Worm (Caenorhabditis elegans): Measurements from ENCODE around the gene kcnl-1.

kcnl-1 gene

DNA sequence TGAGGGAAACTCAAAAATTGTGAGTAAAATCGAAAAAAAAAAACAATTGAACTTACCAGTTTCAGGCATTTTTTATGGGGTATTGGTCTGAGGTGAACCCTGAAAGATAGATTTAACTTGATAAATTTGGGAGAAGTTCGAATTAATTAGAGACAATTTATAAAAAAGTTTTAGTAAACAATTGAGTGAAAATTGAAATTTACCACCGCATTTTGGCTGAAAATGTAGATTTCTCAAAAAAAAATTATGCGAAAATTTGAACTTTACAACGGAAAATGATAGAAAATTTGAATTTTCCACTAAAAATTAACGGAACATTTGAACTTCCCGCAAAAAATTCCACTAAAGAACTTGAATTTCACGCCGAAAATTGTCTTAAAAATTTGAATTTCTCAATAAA is 19.1 kb upstream of the kcnl-1 start, which contains the start of gene Y43F8B.1:
Gene Y43F8B.1 (minus strand): TSS at position 101 of the 400 bp plus-strand sequence.
- TF ChIP-seq F23B12.7 (tag; optimal IDR thresholded peaks at IDR 0.05; ENCODE audit: insufficient read depth) = no peak
- no peak for TF ChIP-seq lsy-27 (tag; optimal IDR thresholded peaks at IDR 0.05; ENCODE audit: borderline replicate concordance, insufficient read depth)
- no peak for TF ChIP-seq nhr-27 (tag; optimal IDR thresholded peaks at IDR 0.05)
- no peak for TF ChIP-seq die-1 (tag; optimal IDR thresholded peaks at IDR 0.05)
- no peak for TF ChIP-seq dpl-1 (GFP tag; optimal IDR thresholded peaks at IDR 0.05)
- no peak for TF ChIP-seq nhr-179 (tag; optimal IDR thresholded peaks at IDR 0.05)
- no peak for TF ChIP-seq hsf-1 (GFP tag; IDR thresholded peaks at IDR 0.05)
- TF ChIP-seq hmg-20 (GFP tag; IDR thresholded peaks at IDR 0.05) = no peak

DNA sequence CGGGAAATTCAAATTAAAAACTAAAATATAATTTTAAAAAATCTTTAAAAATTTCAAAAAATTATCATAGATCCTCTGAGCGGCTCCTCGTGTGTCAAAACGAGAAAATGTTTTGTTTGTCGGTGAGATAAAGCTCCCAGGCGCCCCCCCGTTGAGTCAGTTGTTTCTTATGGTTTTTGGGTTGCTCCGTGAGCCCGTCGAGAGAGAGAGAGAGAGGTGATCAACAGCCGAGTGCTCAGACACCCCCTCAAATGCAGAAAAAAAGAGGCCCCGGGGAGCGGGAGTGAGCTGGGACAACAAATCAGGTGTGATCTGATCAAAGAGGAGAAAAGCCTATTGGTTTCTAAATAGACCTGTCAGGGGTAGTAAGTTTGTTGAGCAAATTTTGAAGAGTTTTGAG is 18.5 kb upstream of the kcnl-1 start:
- no peak for TF ChIP-seq F55B11.4 (tag; optimal IDR thresholded peaks at IDR 0.05; ENCODE audit: borderline replicate concordance, insufficient read depth)
- TF ChIP-seq F37B4.10 (GFP tag; IDR thresholded peaks at IDR 0.05) = no peak
- peak; percentile 37; the same call in 1 of the 2 replicates for TF ChIP-seq zfh-2 (GFP tag; conservative IDR thresholded peaks at IDR 0.05)
- no peak for TF ChIP-seq bed-2 (GFP tag; IDR thresholded peaks at IDR 0.05)
- TF ChIP-seq ama-1 (optimal IDR thresholded peaks at IDR 0.05) = no peak
- TF ChIP-seq ama-1 (GFP tag; optimal IDR thresholded peaks at IDR 0.05) = no peak
- TF ChIP-seq ztf-18 (tag; optimal IDR thresholded peaks at IDR 0.05) = no peak

DNA sequence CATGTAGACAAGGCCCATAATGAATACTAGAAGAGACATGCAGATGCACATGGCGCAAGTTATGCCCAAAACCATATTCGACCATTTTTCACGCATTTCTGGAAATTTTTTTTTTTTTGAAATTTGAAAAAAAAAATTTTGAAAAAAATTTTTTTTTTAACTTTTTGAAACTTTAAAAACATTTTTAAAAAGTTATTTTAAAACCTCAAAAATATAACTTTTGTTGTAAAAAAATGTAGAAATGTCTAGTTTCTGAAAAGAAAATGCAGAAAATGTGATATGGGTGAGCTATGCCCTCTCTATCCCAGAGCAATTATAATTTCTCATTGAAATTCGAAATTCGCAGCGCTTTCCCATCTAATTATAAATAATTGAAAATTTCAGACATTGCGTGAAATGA is 15.5 kb upstream of the kcnl-1 start, which contains the start of gene Y43F8B.20:
Gene Y43F8B.20 (minus strand): TSS at position 101 of the 400 bp plus-strand sequence.
- TF ChIP-seq ccch-3 (GFP tag; optimal IDR thresholded peaks at IDR 0.05) (no peak), madf-3 (GFP tag; IDR thresholded peaks at IDR 0.05) (no peak), bed-1 (GFP tag; IDR thresholded peaks at IDR 0.05) (no peak), Y79H2A.3 (GFP tag; conservative IDR thresholded peaks at IDR 0.05) (no peak), unc-62 (GFP tag; optimal IDR thresholded peaks at IDR 0.05) (no peak), tbx-9 (tag; optimal IDR thresholded peaks at IDR 0.05; ENCODE audit: borderline replicate concordance) (no peak), lin-40 (tag; optimal IDR thresholded peaks at IDR 0.05) (no peak), Y67H2A.10 (GFP tag; conservative IDR thresholded peaks at IDR 0.05) (no peak), ZK185.1 (tag; optimal IDR thresholded peaks at IDR 0.05; ENCODE audit: poor library complexity, severe bottlenecking) (no peak), mes-4 (tag; optimal IDR thresholded peaks at IDR 0.05) (no peak), sea-2 (GFP tag; IDR thresholded peaks at IDR 0.05) (no peak), Y56A3A.18 (GFP tag; IDR thresholded peaks at IDR 0.05) (no peak), lsl-1 (GFP tag; optimal IDR thresholded peaks at IDR 0.05) (no peak), ztf-3 (GFP tag; optimal IDR thresholded peaks at IDR 0.05) (no peak), D2030.7 (GFP tag; IDR thresholded peaks at IDR 0.05) (no peak), ekl-4 (GFP tag; IDR thresholded peaks at IDR 0.05) (no peak)

DNA sequence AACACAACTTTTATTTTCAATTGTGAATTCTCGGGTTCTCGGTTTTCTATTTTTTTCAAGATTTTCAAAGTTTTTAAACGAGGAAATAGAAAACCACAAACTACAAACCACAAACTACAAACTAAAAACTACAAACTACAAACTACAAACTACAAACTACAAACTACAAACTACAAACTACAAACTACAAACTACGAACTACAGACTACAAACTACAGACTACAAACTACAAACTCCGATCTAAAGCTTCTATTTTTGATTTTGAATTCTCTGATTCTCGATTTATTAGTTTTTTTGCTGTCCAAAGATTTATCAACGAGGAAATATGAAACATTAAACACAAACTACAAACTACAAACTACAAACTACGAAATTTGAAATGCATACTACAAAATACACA is 14.9 kb upstream of the kcnl-1 start:
- TF ChIP-seq sptf-2 (GFP tag; optimal IDR thresholded peaks at IDR 0.05) = no peak
- TF ChIP-seq pha-4 (tag; optimal IDR thresholded peaks at IDR 0.05) = no peak
- TF ChIP-seq B0035.1 (tag; optimal IDR thresholded peaks at IDR 0.05) = no peak
- TF ChIP-seq hlh-12 (tag; optimal IDR thresholded peaks at IDR 0.05) = no peak
- TF ChIP-seq xnd-1 (tag; optimal IDR thresholded peaks at IDR 0.05) = no peak
- no peak for TF ChIP-seq B0019.2 (GFP tag; conservative IDR thresholded peaks at IDR 0.05)
- TF ChIP-seq him-1 (tag; optimal IDR thresholded peaks at IDR 0.05) = no peak
- no peak for TF ChIP-seq unc-130 (GFP tag; optimal IDR thresholded peaks at IDR 0.05)
- no peak for TF ChIP-seq dpl-1 (GFP tag; optimal IDR thresholded peaks at IDR 0.05)
- no peak for TF ChIP-seq somi-1 (GFP tag; optimal IDR thresholded peaks at IDR 0.05)
- TF ChIP-seq F57C9.4 (tag; optimal IDR thresholded peaks at IDR 0.05) = no peak
- no peak for TF ChIP-seq Y95B8A.8 (GFP tag; IDR thresholded peaks at IDR 0.05)
- TF ChIP-seq dpff-1 (tag; optimal IDR thresholded peaks at IDR 0.05) = no peak
- TF ChIP-seq ekl-4 (GFP tag; IDR thresholded peaks at IDR 0.05) = no peak
- TF ChIP-seq chd-7 (tag; optimal IDR thresholded peaks at IDR 0.05) = no peak
